Worm (Caenorhabditis elegans) whole organism, L1 larva: Measurements from ENCODE around the gene nhr-223.
A peak's percentile ranks its signal among the peaks of the same experiment; 100 is the strongest.

Experiments
- alr-1 ChIP-seq: fragments of 200-800 bp; sonication (Bioruptor generic); optimal IDR thresholded peaks from 2 replicates; lab custom pipeline; 2018; ENCODE audit warnings: borderline replicate concordance, mild to moderate bottlenecking, missing genetic modification characterization, missing compliant biosample characterization
- aly-2 ChIP-seq: fragments of 150-350 bp; optimal IDR thresholded peaks from 2 replicates; lab custom pipeline; 2014; ENCODE audit warnings: missing biosample characterization, missing genetic modification characterization
- ama-1 ChIP-seq: fragments of 150-350 bp; optimal IDR thresholded peaks from 2 replicates; lab custom pipeline; 2014
- blmp-1 ChIP-seq: fragments of 150-350 bp; optimal IDR thresholded peaks from 2 replicates; lab custom pipeline; 2014; ENCODE audit warnings: missing biosample characterization, missing genetic modification characterization
- ceh-63 ChIP-seq: fragments of 200-800 bp; sonication (Bioruptor generic); optimal IDR thresholded peaks from 2 replicates; lab custom pipeline; 2018; ENCODE audit warnings: mild to moderate bottlenecking, missing genetic modification characterization, missing compliant biosample characterization
- ceh-8 ChIP-seq: fragments of 200-800 bp; sonication (Bioruptor generic); optimal IDR thresholded peaks from 2 replicates; lab custom pipeline; 2018; ENCODE audit warnings: mild to moderate bottlenecking, missing genetic modification characterization, moderate library complexity, missing compliant biosample characterization
- ceh-90 ChIP-seq: sonication (generic microtip); optimal IDR thresholded peaks from 2 replicates; lab custom pipeline; 2016; ENCODE audit warnings: missing genetic modification characterization, missing compliant biosample characterization
- ces-1 ChIP-seq: fragments of 150-350 bp; optimal IDR thresholded peaks from 2 replicates; lab custom pipeline; 2014; ENCODE audit warnings: missing biosample characterization, missing genetic modification reagents, missing genetic modification characterization
- dsc-1 ChIP-seq: sonication (generic microtip); optimal IDR thresholded peaks from 2 replicates; lab custom pipeline; 2016; ENCODE audit warnings: mild to moderate bottlenecking, missing genetic modification characterization, missing compliant biosample characterization
- efl-1 ChIP-seq, 4 experiments: fragments of 150-350 bp; optimal IDR thresholded peaks in 3 of 4; peaks in 1 of 4; 1 replicate in 1 of 4; 2 replicates in 3 of 4; lab custom pipeline; 2014; ENCODE audit warnings: missing biosample characterization in 2 of 4, missing genetic modification characterization in 2 of 4, missing genetic modification reagents in 2 of 4
- efl-3 ChIP-seq: fragments of 200-800 bp; sonication (Bioruptor generic); optimal IDR thresholded peaks from 2 replicates; lab custom pipeline; 2018; ENCODE audit warnings: mild to moderate bottlenecking, missing genetic modification characterization, missing compliant biosample characterization
- elt-2 ChIP-seq: sonication (generic microtip); optimal IDR thresholded peaks from 2 replicates; lab custom pipeline; 2016; ENCODE audit warnings: missing genetic modification characterization, mild to moderate bottlenecking, inconsistent platforms, missing compliant biosample characterization, missing genetic modification reagents
- fkh-4 ChIP-seq: sonication (generic microtip); optimal IDR thresholded peaks from 2 replicates; lab custom pipeline; 2016; ENCODE audit warnings: missing compliant biosample characterization, missing genetic modification characterization, borderline replicate concordance
- fos-1 ChIP-seq: fragments of 150-350 bp; optimal IDR thresholded peaks from 2 replicates; lab custom pipeline; 2014; ENCODE audit warnings: missing biosample characterization, missing genetic modification characterization
- grh-1 ChIP-seq: fragments of 200-800 bp; sonication (Bioruptor generic); IDR thresholded peaks from 2 replicates; pipeline ENCODE4 v1.3.6; 2022; ENCODE audit warnings: missing genetic modification reagents, missing genetic modification characterization, missing compliant biosample characterization
- hlh-17 ChIP-seq: fragments of 200-800 bp; sonication (Bioruptor generic); optimal IDR thresholded peaks from 2 replicates; lab custom pipeline; 2018; ENCODE audit warnings: missing genetic modification characterization, mild to moderate bottlenecking, missing compliant biosample characterization, moderate library complexity, borderline replicate concordance
- lin-14 ChIP-seq: fragments of 200-800 bp; sonication (Bioruptor generic); optimal IDR thresholded peaks from 2 replicates; lab custom pipeline; 2018; ENCODE audit warnings: mild to moderate bottlenecking, missing genetic modification characterization, moderate library complexity, missing compliant biosample characterization
- mab-9 ChIP-seq: fragments of 200-800 bp; sonication (Bioruptor generic); IDR thresholded peaks from 2 replicates; pipeline ENCODE4 v1.3.6; 2022; ENCODE audit warnings: missing genetic modification reagents, missing genetic modification characterization, missing compliant biosample characterization
- mdl-1 ChIP-seq, 2 experiments: fragments of 150-350 bp; optimal IDR thresholded peaks; 2 replicates each; lab custom pipeline; 2014 to 2017; ENCODE audit warnings: missing biosample characterization in 2 of 2, missing genetic modification characterization in 2 of 2, inconsistent platforms in 1 of 2
- mef-2 ChIP-seq: fragments of 150-350 bp; optimal IDR thresholded peaks from 2 replicates; lab custom pipeline; 2014; ENCODE audit warnings: missing biosample characterization, missing genetic modification characterization
- nhr-12 ChIP-seq: sonication (generic microtip); optimal IDR thresholded peaks from 2 replicates; lab custom pipeline; 2017; ENCODE audit warnings: missing biosample characterization, missing genetic modification characterization
- nhr-20 ChIP-seq: sonication (generic microtip); optimal IDR thresholded peaks from 2 replicates; lab custom pipeline; 2016; ENCODE audit warnings: mild to moderate bottlenecking, missing genetic modification characterization, missing compliant biosample characterization
- nhr-28 ChIP-seq: fragments of 150-350 bp; optimal IDR thresholded peaks from 2 replicates; lab custom pipeline; 2014; ENCODE audit warnings: missing biosample characterization, missing genetic modification characterization
- nhr-47 ChIP-seq: sonication (generic microtip); optimal IDR thresholded peaks from 2 replicates; lab custom pipeline; 2016; ENCODE audit warnings: mild to moderate bottlenecking, missing genetic modification characterization, moderate library complexity, missing compliant biosample characterization
- nhr-85 ChIP-seq: sonication (generic microtip); peaks from one replicate; lab custom pipeline; 2016; ENCODE audit warnings: missing genetic modification characterization, inconsistent platforms, missing compliant biosample characterization
- nhr-90 ChIP-seq: sonication (generic microtip); optimal IDR thresholded peaks from 2 replicates; lab custom pipeline; 2016; ENCODE audit warnings: mild to moderate bottlenecking, missing genetic modification characterization, missing compliant biosample characterization; ENCODE audit not compliant: poor library complexity
- pax-3 ChIP-seq: fragments of 200-800 bp; sonication (Bioruptor generic); optimal IDR thresholded peaks from 2 replicates; lab custom pipeline; 2018; ENCODE audit warnings: mild to moderate bottlenecking, missing genetic modification characterization, moderate library complexity, missing compliant biosample characterization
- pqm-1 ChIP-seq: sonication (generic microtip); optimal IDR thresholded peaks from 3 replicates; lab custom pipeline; 2017; ENCODE audit warnings: missing biosample characterization, missing genetic modification characterization
- rnt-1 ChIP-seq: sonication (generic microtip); optimal IDR thresholded peaks from 2 replicates; lab custom pipeline; 2016; ENCODE audit warnings: mild to moderate bottlenecking, missing genetic modification characterization, moderate library complexity, missing compliant biosample characterization
- snu-23 ChIP-seq: sonication (generic microtip); optimal IDR thresholded peaks from 2 replicates; lab custom pipeline; 2016; ENCODE audit warnings: missing genetic modification characterization, missing compliant biosample characterization
- tbx-2 ChIP-seq: sonication (generic microtip); optimal IDR thresholded peaks from 2 replicates; lab custom pipeline; 2016; ENCODE audit warnings: missing genetic modification characterization, missing compliant biosample characterization
- unc-130 ChIP-seq: fragments of 150-350 bp; optimal IDR thresholded peaks from 2 replicates; lab custom pipeline; 2017; ENCODE audit warnings: missing biosample characterization, missing genetic modification characterization, inconsistent platforms
- unc-30 ChIP-seq: sonication (generic microtip); optimal IDR thresholded peaks from 2 replicates; lab custom pipeline; 2017; ENCODE audit warnings: missing biosample characterization, missing genetic modification characterization

nhr-223 gene

ce11 chrV:15821398-15821797, 25.2 kb downstream of the nhr-223 start, which contains the start of gene srbc-49:
Gene srbc-49, plus strand, starts transcription at chrV:15821698.
- TF ChIP-seq efl-1 (optimal IDR thresholded peaks at IDR 0.05; lab: Kevin White, UChicago), result no peak
- TF ChIP-seq efl-1 (GFP tag; optimal IDR thresholded peaks at IDR 0.05 in 1 of 2; lab: Kevin White, UChicago), result peak in 1 of 2 experiments; percentile 42
- no peak for TF ChIP-seq elt-2
- TF ChIP-seq, all 84 proteins: peak for 1

- TF ChIP-seq snu-23 (GFP tag; lab: Kevin White, UChicago) (no peak), nhr-90 (tag; lab: Kevin White, UChicago) (no peak), nhr-28 (tag; lab: Kevin White, UChicago) (no peak), tbx-2 (tag; lab: Kevin White, UChicago) (no peak), pqm-1 (tag; lab: Kevin White, UChicago) (no peak), ceh-90 (tag; lab: Kevin White, UChicago) (no peak), mdl-1 (tag; optimal IDR thresholded peaks at IDR 0.05; lab: Kevin White, UChicago) (no peak), unc-30 (tag; lab: Kevin White, UChicago) (no peak), lin-14 (GFP tag; lab: Kevin White, UChicago) (no peak), hlh-17 (GFP tag; lab: Kevin White, UChicago) (no peak)
Measured at ce11 chrV:15824866-15825265, 28.7 kb downstream of the nhr-223 start, which contains the start of gene srbc-50. Gene srbc-50, minus strand, starts transcription at chrV:15824966.

ce11 chrV:15826110-15826509, 29.9 kb downstream of the nhr-223 start, which contains the start of gene srbc-51:
Gene srbc-51, plus strand, starts transcription at chrV:15826410.
- TF ChIP-seq nhr-12 (tag; lab: Kevin White, UChicago) (no peak), alr-1 (tag; lab: Kevin White, UChicago) (no peak), unc-130 (no peak), fkh-4 (tag; lab: Kevin White, UChicago) (no peak), nhr-20 (tag; lab: Kevin White, UChicago) (no peak), mab-9 (no peak), efl-3 (GFP tag; lab: Kevin White, UChicago) (no peak), pax-3 (tag; lab: Kevin White, UChicago) (no peak), fos-1 (no peak), blmp-1 (tag; lab: Kevin White, UChicago) (no peak), nhr-90 (tag; lab: Kevin White, UChicago) (no peak), dsc-1 (tag; lab: Kevin White, UChicago) (no peak), ceh-8 (GFP tag; lab: Kevin White, UChicago) (no peak), snu-23 (GFP tag; lab: Kevin White, UChicago) (no peak), rnt-1 (no peak), mef-2 (tag; lab: Kevin White, UChicago) (no peak)
- TF ChIP-seq, all 84 proteins: peak for 0

DNA sequence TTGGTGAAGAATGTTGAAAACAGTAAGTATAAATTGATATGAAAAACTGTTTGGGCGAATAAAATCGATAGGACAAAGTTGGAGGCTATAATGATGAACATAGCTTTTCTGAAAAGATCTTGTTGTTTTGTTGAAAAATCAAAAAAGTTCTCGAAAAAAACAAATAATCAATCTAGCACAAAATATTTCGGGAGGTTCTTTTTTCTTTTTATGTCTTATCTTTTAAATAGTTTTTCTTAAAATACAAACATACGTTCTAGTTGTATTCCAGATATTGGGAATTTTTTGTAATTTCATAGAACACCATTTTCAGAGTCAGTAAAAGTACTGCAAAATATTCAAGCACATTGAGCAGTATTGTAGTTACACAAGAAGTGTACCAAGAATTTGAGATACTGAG, 33.7 kb downstream of the nhr-223 start, which contains the start of gene srbc-55:
TSS of gene srbc-55 (minus strand) at position 101 of the 400 bp plus-strand sequence.
- TF ChIP-seq ces-1 (GFP tag; lab: Kevin White, UChicago), result no peak
- TF ChIP-seq mdl-1 (tag; optimal IDR thresholded peaks at IDR 0.05; lab: Kevin White, UChicago), result no peak
- no peak for TF ChIP-seq efl-1 (optimal IDR thresholded peaks at IDR 0.05; lab: Kevin White, UChicago)
- TF ChIP-seq efl-1 (GFP tag; optimal IDR thresholded peaks at IDR 0.05 in 1 of 2; lab: Kevin White, UChicago), result no peak
- TF ChIP-seq ceh-63 (GFP tag; lab: Kevin White, UChicago), result no peak
- no peak for TF ChIP-seq ceh-8 (GFP tag; lab: Kevin White, UChicago)
- TF ChIP-seq, all 84 proteins: peak for 0

ce11 chrV:15831586-15831985, 35.4 kb downstream of the nhr-223 start, which contains the start of gene srbc-56:
Gene srbc-56, minus strand, starts transcription at chrV:15831686.
- TF ChIP-seq ama-1 (lab: Kevin White, UChicago) (no peak), nhr-85 (tag; lab: Kevin White, UChicago) (no peak), fkh-4 (tag; lab: Kevin White, UChicago) (no peak), unc-130 (no peak), grh-1 (no peak), nhr-47 (no peak), aly-2 (no peak), pax-3 (tag; lab: Kevin White, UChicago) (no peak)
